Worm (Caenorhabditis elegans): Measurements from ENCODE around the gene hyl-1.

- TF ChIP-seq him-1 (tag; optimal IDR thresholded peaks at IDR 0.05) (no peak), W03F9.2 (tag; optimal IDR thresholded peaks at IDR 0.05) (no peak), dao-5 (tag; optimal IDR thresholded peaks at IDR 0.05) (no peak)
Measured at ce11 chrIV:8559132-8559531, 20.2 kb downstream of the hyl-1 start, which contains the start of gene npr-22.
